Fruit fly (Drosophila melanogaster): Measurements from ENCODE around the gene CG14826.

Gene CG14826

DNA sequence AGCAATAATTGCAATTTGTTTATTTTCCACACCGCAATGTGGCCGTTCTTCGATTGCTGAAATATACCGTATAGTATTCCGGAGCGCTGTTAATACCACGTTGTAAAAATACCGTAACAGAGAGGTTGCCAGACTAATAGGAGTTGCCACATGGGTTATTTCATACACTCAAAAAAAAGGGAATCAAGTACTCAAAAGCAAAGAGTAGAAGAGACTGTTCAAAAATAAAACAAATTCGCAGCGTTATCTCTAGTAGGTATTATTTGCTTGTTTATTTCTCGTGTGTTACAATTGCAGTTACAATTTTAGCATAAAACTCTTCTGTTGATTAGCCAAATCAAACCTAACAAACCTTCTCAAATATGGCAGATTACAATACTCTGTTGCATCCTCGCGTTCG, 16.2 kb downstream of the CG14826 start, which contains the start of gene MED4 (continued):
- TF ChIP-seq CG18764 (GFP tag; optimal IDR thresholded peaks at IDR 0.05) (peak; percentile 69), ham (GFP tag; IDR thresholded peaks at IDR 0.05) (peak; percentile 25; the same call in 1 of the 2 replicates), pfk (GFP tag; optimal IDR thresholded peaks at IDR 0.05) (no peak), ems (GFP tag; optimal IDR thresholded peaks at IDR 0.05) (peak; percentile 81), eyg (GFP tag; optimal IDR thresholded peaks at IDR 0.05) (peak; percentile 71), CG3847 (GFP tag; IDR thresholded peaks at IDR 0.05) (peak; percentile 86), org-1 (GFP tag; optimal IDR thresholded peaks at IDR 0.05) (peak; percentile 61), Poxn (GFP tag; IDR thresholded peaks at IDR 0.05) (no peak), Adf1 (GFP tag; IDR thresholded peaks at IDR 0.05) (peak; percentile 32; the same call in 1 of the 2 replicates), CG4617 (GFP tag; optimal IDR thresholded peaks at IDR 0.05; ENCODE audit: borderline replicate concordance) (peak; percentile 93), Hr51 (GFP tag; optimal IDR thresholded peaks at IDR 0.05) (peak; percentile 74 to 78), klu (GFP tag; IDR thresholded peaks at IDR 0.05) (peak; percentile 54; the same call in 1 of the 2 replicates), CHES-1-like (GFP tag; optimal IDR thresholded peaks at IDR 0.05) (peak; percentile 95), Nf-YC (tag; optimal IDR thresholded peaks at IDR 0.05) (peak; percentile 49), Pdp1 (GFP tag; optimal IDR thresholded peaks at IDR 0.05) (peak; percentile 78 to 85), tio (GFP tag; optimal IDR thresholded peaks at IDR 0.05) (no peak), CG32532 (GFP tag; IDR thresholded peaks at IDR 0.05) (peak; percentile 90), Dp (GFP tag; optimal IDR thresholded peaks at IDR 0.05) (peak; percentile 45), CG17802 (tag; optimal IDR thresholded peaks at IDR 0.05) (peak; percentile 40), MESR4 (GFP tag; optimal IDR thresholded peaks at IDR 0.05) (peak; percentile 82), zen (tag; optimal IDR thresholded peaks at IDR 0.05) (peak; percentile 68), Eip74EF (GFP tag; optimal IDR thresholded peaks at IDR 0.05) (peak in 1 of 2 experiments; percentile 26), CG1024 (GFP tag; IDR thresholded peaks at IDR 0.05) (peak; percentile 57; the same call in 1 of the 2 replicates), ttk (GFP tag; IDR thresholded peaks at IDR 0.05) (peak; percentile 82), sd (tag; optimal IDR thresholded peaks at IDR 0.05) (peak; percentile 68), CG1233 (GFP tag; optimal IDR thresholded peaks at IDR 0.05) (peak; percentile 51), CG1529 (GFP tag; optimal IDR thresholded peaks at IDR 0.05) (peak; percentile 33), dan (GFP tag; IDR thresholded peaks at IDR 0.05) (no peak), gt (GFP tag; IDR thresholded peaks at IDR 0.05) (peak; percentile 13; the same call in 1 of the 2 replicates), Hand (GFP tag; optimal IDR thresholded peaks at IDR 0.05) (peak; percentile 30), CG4328 (GFP tag; optimal IDR thresholded peaks at IDR 0.05) (no peak), emc (GFP tag; optimal IDR thresholded peaks at IDR 0.05) (peak; percentile 59), chm (GFP tag; IDR thresholded peaks at IDR 0.05) (peak; percentile 90), lbe (GFP tag; optimal IDR thresholded peaks at IDR 0.05) (peak; percentile 48), Antp (GFP tag; optimal IDR thresholded peaks at IDR 0.05) (peak; percentile 91), CG15479 (GFP tag; optimal IDR thresholded peaks at IDR 0.05) (no peak), pan (optimal IDR thresholded peaks at IDR 0.05) (no peak), pan (GFP tag; optimal IDR thresholded peaks at IDR 0.05 in 1 of 2, IDR thresholded peaks at IDR 0.05 in 1 of 2) (peak in 1 of 2 experiments; percentile 85), bowl (GFP tag; IDR thresholded peaks at IDR 0.05) (peak; percentile 54; the same call in 1 of the 2 replicates), sisA (GFP tag; IDR thresholded peaks at IDR 0.05) (peak; percentile 77), Trl (optimal IDR thresholded peaks at IDR 0.05) (no peak), Trl (GFP tag; optimal IDR thresholded peaks at IDR 0.05) (peak; percentile 84), CG14667 (GFP tag; IDR thresholded peaks at IDR 0.05) (peak; percentile 61), tin (GFP tag; optimal IDR thresholded peaks at IDR 0.05) (peak; percentile 84), fd64A (GFP tag; optimal IDR thresholded peaks at IDR 0.05) (peak; percentile 10), maf-S (GFP tag; optimal IDR thresholded peaks at IDR 0.05) (peak; percentile 77), CG18599 (GFP tag; optimal IDR thresholded peaks at IDR 0.05) (peak; percentile 84), CG14441 (GFP tag; IDR thresholded peaks at IDR 0.05) (peak; percentile 74), CG31388 (GFP tag; optimal IDR thresholded peaks at IDR 0.05) (no peak), cas (GFP tag; IDR thresholded peaks at IDR 0.05) (no peak)

Data from whole organism, embryonic.